Fruit fly (Drosophila melanogaster): Measurements from ENCODE around the gene CG32536.

The CG32536 gene

dm6 chrX:19289318-19289970 lies 12.7 kb upstream of the CG32536 start (continued):
- TF ChIP-seq ewg (GFP tag; optimal IDR thresholded peaks at IDR 0.05), result peak; percentile 79
- TF ChIP-seq gcm (GFP tag; optimal IDR thresholded peaks at IDR 0.05), result peak; percentile 86
- TF ChIP-seq sug (tag; optimal IDR thresholded peaks at IDR 0.05), result peak; percentile 72
- peak; percentile 76 for TF ChIP-seq ro (GFP tag; IDR thresholded peaks at IDR 0.05)
- TF ChIP-seq jing (GFP tag; optimal IDR thresholded peaks at IDR 0.05), result peak; percentile 88
- peak; percentile 85 for TF ChIP-seq E2f1 (GFP tag; IDR thresholded peaks at IDR 0.05)
- peak; percentile 21 for TF ChIP-seq B-H2 (GFP tag; optimal IDR thresholded peaks at IDR 0.05)
- TF ChIP-seq CG6854 (GFP tag; optimal IDR thresholded peaks at IDR 0.05), result peak; percentile 5
- TF ChIP-seq slou (GFP tag; optimal IDR thresholded peaks at IDR 0.05), result peak; percentile 70
- TF ChIP-seq cad (GFP tag; optimal IDR thresholded peaks at IDR 0.05), result no peak
- peak; percentile 70 for TF ChIP-seq CG2120 (GFP tag; optimal IDR thresholded peaks at IDR 0.05)
- TF ChIP-seq bowl (GFP tag; IDR thresholded peaks at IDR 0.05), result peak; percentile 90
- peak; percentile 98 for TF ChIP-seq Ets65A (GFP tag)
- TF ChIP-seq stc (GFP tag; IDR thresholded peaks at IDR 0.05), result peak; percentile 87
- TF ChIP-seq z (GFP tag; IDR thresholded peaks at IDR 0.05), result peak; percentile 61; the same call in 1 of the 3 replicates
- peak; percentile 82 for TF ChIP-seq CG8944 (GFP tag; optimal IDR thresholded peaks at IDR 0.05)
- no peak for TF ChIP-seq GATAe (GFP tag; conservative IDR thresholded peaks at IDR 0.05)
- TF ChIP-seq bbx (GFP tag; IDR thresholded peaks at IDR 0.05; ENCODE audit: partially characterized antibody), result no peak
- TF ChIP-seq YL-1 (GFP tag; optimal IDR thresholded peaks at IDR 0.05), result peak; percentile 19
- TF ChIP-seq CG9876 (GFP tag; optimal IDR thresholded peaks at IDR 0.05), result peak; percentile 58
- TF ChIP-seq CG11456 (GFP tag; IDR thresholded peaks at IDR 0.05), result peak; percentile 92
- TF ChIP-seq Usf (GFP tag; optimal IDR thresholded peaks at IDR 0.05), result peak; percentile 62
- peak; percentile 93 for TF ChIP-seq CG5953 (GFP tag; IDR thresholded peaks at IDR 0.05)
- peak; percentile 89 for TF ChIP-seq CG30403 (GFP tag; optimal IDR thresholded peaks at IDR 0.05)
- TF ChIP-seq CG11247 (GFP tag; IDR thresholded peaks at IDR 0.05), result peak; percentile 87
- TF ChIP-seq CG12744 (GFP tag; optimal IDR thresholded peaks at IDR 0.05), result peak; percentile 63
- TF ChIP-seq Hey (tag; optimal IDR thresholded peaks at IDR 0.05), result peak; percentile 8
- no peak for TF ChIP-seq br (optimal IDR thresholded peaks at IDR 0.05)
- TF ChIP-seq Pdp1 (GFP tag; optimal IDR thresholded peaks at IDR 0.05), result peak; percentile 83 to 88
- TF ChIP-seq PHDP (tag; optimal IDR thresholded peaks at IDR 0.05), result peak; percentile 86
- peak; percentile 69 for TF ChIP-seq CG4617 (GFP tag; optimal IDR thresholded peaks at IDR 0.05; ENCODE audit: borderline replicate concordance)
- peak; percentile 89 for TF ChIP-seq Oli (tag; optimal IDR thresholded peaks at IDR 0.05)
- TF ChIP-seq dmrt99B (tag; optimal IDR thresholded peaks at IDR 0.05), result peak; percentile 94
- TF ChIP-seq fru (optimal IDR thresholded peaks at IDR 0.05), result no peak
- no peak for TF ChIP-seq CG16813 (GFP tag; IDR thresholded peaks at IDR 0.05; ENCODE audit: partially characterized antibody)
- TF ChIP-seq fd3F (GFP tag; optimal IDR thresholded peaks at IDR 0.05), result peak; percentile 73
- peak; percentile 83 for TF ChIP-seq CG32532 (GFP tag; IDR thresholded peaks at IDR 0.05)
- TF ChIP-seq ssp (GFP tag; IDR thresholded peaks at IDR 0.05), result peak; percentile 83
- peak; percentile 61 for TF ChIP-seq NK7.1 (GFP tag; optimal IDR thresholded peaks at IDR 0.05)
- TF ChIP-seq cas (GFP tag; IDR thresholded peaks at IDR 0.05), result peak; percentile 54
- peak; percentile 95 for TF ChIP-seq grau (tag; optimal IDR thresholded peaks at IDR 0.05)
- peak; percentile 49 for TF ChIP-seq Myb (GFP tag; optimal IDR thresholded peaks at IDR 0.05)
- TF ChIP-seq Ada2b (GFP tag; IDR thresholded peaks at IDR 0.05), result peak; percentile 94
- TF ChIP-seq CG1792 (GFP tag; optimal IDR thresholded peaks at IDR 0.05), result peak; percentile 82
- TF ChIP-seq CG17912 (GFP tag; optimal IDR thresholded peaks at IDR 0.05), result peak; percentile 90
- peak; percentile 55 for TF ChIP-seq mirr (GFP tag; optimal IDR thresholded peaks at IDR 0.05)
- peak; percentile 52 for TF ChIP-seq Deaf1 (tag; optimal IDR thresholded peaks at IDR 0.05)
- peak; percentile 80 for TF ChIP-seq Meics (GFP tag; optimal IDR thresholded peaks at IDR 0.05)
- peak; percentile 84 for TF ChIP-seq CG1529 (GFP tag; optimal IDR thresholded peaks at IDR 0.05)
- peak; percentile 82 for TF ChIP-seq CrebB (tag; optimal IDR thresholded peaks at IDR 0.05)
- TF ChIP-seq exex (tag; optimal IDR thresholded peaks at IDR 0.05), result peak; percentile 44

Data from whole organism, embryonic.